Fruit fly (Drosophila melanogaster) whole organism, embryonic: ENCODE results near the gene Fbp1.

ENCODE experiments used
- ATbp ChIP-seq: fragments of 200-800 bp; sonication (Bioruptor generic); optimal IDR thresholded peaks from 2 replicates; lab custom pipeline; 2017; ENCODE audit warnings: missing biosample characterization, mild to moderate bottlenecking, missing genetic modification characterization, missing genetic modification reagents
- Abd-B ChIP-seq: fragments of 200-800 bp; sonication (Bioruptor generic); optimal IDR thresholded peaks from 2 replicates; lab custom pipeline; 2018; ENCODE audit warnings: missing biosample characterization, mild to moderate bottlenecking, missing genetic modification characterization, moderate library complexity
- Bgb ChIP-seq: fragments of 200-800 bp; sonication (Bioruptor generic); IDR thresholded peaks from 2 replicates; pipeline ENCODE4 v1.3.6; 2022; ENCODE audit warnings: missing biosample characterization, missing genetic modification characterization; ENCODE audit not compliant: partially characterized antibody
- Bteb2 ChIP-seq: fragments of 200-800 bp; sonication (Bioruptor generic); optimal IDR thresholded peaks from 2 replicates; lab custom pipeline; 2016; ENCODE audit warnings: missing biosample characterization, missing genetic modification characterization
- CG10543 ChIP-seq: fragments of 200-800 bp; sonication (Bioruptor generic); optimal IDR thresholded peaks from 3 replicates; lab custom pipeline; 2017; ENCODE audit warnings: missing biosample characterization, mild to moderate bottlenecking, missing genetic modification characterization, moderate library complexity
- CG11093 ChIP-seq: fragments of 200-800 bp; sonication (Bioruptor generic); IDR thresholded peaks from 3 replicates; pipeline ENCODE4 v1.3.6; 2022; ENCODE audit warnings: missing biosample characterization, missing genetic modification characterization
- CG11456 ChIP-seq: fragments of 200-800 bp; sonication (Bioruptor generic); IDR thresholded peaks from 3 replicates; pipeline ENCODE4 v1.3.6; 2022; ENCODE audit warnings: missing biosample characterization, missing genetic modification characterization
- CG11723 ChIP-seq: fragments of 200-800 bp; sonication (Bioruptor generic); optimal IDR thresholded peaks from 2 replicates; lab custom pipeline; 2017; ENCODE audit warnings: missing biosample characterization, mild to moderate bottlenecking, missing genetic modification characterization
- CG14710 ChIP-seq: fragments of 200-800 bp; sonication (Bioruptor generic); optimal IDR thresholded peaks from 3 replicates; lab custom pipeline; 2019; ENCODE audit warnings: missing biosample characterization, mild to moderate bottlenecking, missing genetic modification characterization, moderate library complexity
- CG15601 ChIP-seq: fragments of 200-800 bp; sonication (Bioruptor generic); optimal IDR thresholded peaks from 3 replicates; lab custom pipeline; 2019; ENCODE audit warnings: missing biosample characterization, mild to moderate bottlenecking, missing genetic modification characterization, moderate library complexity
- CG16779 ChIP-seq: fragments of 200-800 bp; sonication (Bioruptor generic); IDR thresholded peaks from 2 replicates; pipeline ENCODE4 v1.3.6; 2022; ENCODE audit warnings: missing biosample characterization, missing genetic modification characterization
- CG17802 ChIP-seq: fragments of 200-800 bp; sonication (Bioruptor generic); optimal IDR thresholded peaks from 2 replicates; lab custom pipeline; 2018; ENCODE audit warnings: missing biosample characterization, mild to moderate bottlenecking, missing genetic modification characterization, moderate library complexity
- CG1792 ChIP-seq: fragments of 200-800 bp; sonication (Bioruptor generic); optimal IDR thresholded peaks from 2 replicates; lab custom pipeline; 2016; ENCODE audit warnings: missing biosample characterization, missing genetic modification characterization
- CG1832 ChIP-seq: fragments of 200-800 bp; sonication (Bioruptor generic); optimal IDR thresholded peaks from 2 replicates; lab custom pipeline; 2017; ENCODE audit warnings: missing biosample characterization, mild to moderate bottlenecking, missing genetic modification characterization, inconsistent platforms
- CG2199 ChIP-seq: fragments of 200-800 bp; sonication (Bioruptor generic); IDR thresholded peaks from 3 replicates; pipeline ENCODE4 v1.3.6; 2022; ENCODE audit warnings: missing biosample characterization, missing genetic modification characterization
- CG33557 ChIP-seq: fragments of 200-800 bp; sonication (Bioruptor generic); optimal IDR thresholded peaks from 2 replicates; lab custom pipeline; 2019; ENCODE audit warnings: missing biosample characterization, mild to moderate bottlenecking, missing genetic modification characterization, moderate library complexity
- CG34422 ChIP-seq: fragments of 200-800 bp; sonication (Bioruptor generic); IDR thresholded peaks from 3 replicates; pipeline ENCODE4 v1.3.6; 2022; ENCODE audit warnings: missing biosample characterization, missing genetic modification characterization
- CG7372 ChIP-seq: fragments of 200-800 bp; sonication (Bioruptor generic); IDR thresholded peaks from 2 replicates; pipeline ENCODE4 v1.3.6; 2022; ENCODE audit warnings: missing biosample characterization, missing genetic modification characterization
- CG7963 ChIP-seq: fragments of 200-800 bp; sonication (Bioruptor generic); IDR thresholded peaks from 3 replicates; pipeline ENCODE4 v1.3.6; 2022; ENCODE audit warnings: missing biosample characterization, missing genetic modification characterization; ENCODE audit not compliant: partially characterized antibody
- CG8089 ChIP-seq: fragments of 200-800 bp; sonication (Bioruptor generic); optimal IDR thresholded peaks from 3 replicates; lab custom pipeline; 2016; ENCODE audit warnings: missing biosample characterization, missing genetic modification characterization
- CG8478 ChIP-seq: fragments of >200 bp; optimal IDR thresholded peaks from 2 replicates; lab custom pipeline; 2018
- Elba2 ChIP-seq: fragments of 200-800 bp; sonication (Bioruptor generic); optimal IDR thresholded peaks from 3 replicates; lab custom pipeline; 2016; ENCODE audit warnings: missing biosample characterization, missing genetic modification characterization
- Ets65A ChIP-seq: fragments of 200-800 bp; sonication (Bioruptor generic); peaks from one replicate; lab custom pipeline; 2016; ENCODE audit warnings: missing biosample characterization, missing genetic modification characterization
- Fer1 ChIP-seq: fragments of 200-800 bp; sonication (Bioruptor generic); optimal IDR thresholded peaks from 2 replicates; lab custom pipeline; 2017; ENCODE audit warnings: missing biosample characterization, mild to moderate bottlenecking, missing genetic modification characterization
- HmgD ChIP-seq: fragments of 200-800 bp; sonication (Bioruptor generic); optimal IDR thresholded peaks from 3 replicates; lab custom pipeline; 2016; ENCODE audit warnings: missing biosample characterization, missing genetic modification characterization
- HmgZ ChIP-seq: fragments of 200-800 bp; sonication (Bioruptor generic); optimal IDR thresholded peaks from 2 replicates; lab custom pipeline; 2018; ENCODE audit warnings: missing biosample characterization, mild to moderate bottlenecking, missing genetic modification characterization
- Hr3 ChIP-seq: fragments of 200-800 bp; sonication (Bioruptor generic); optimal IDR thresholded peaks from 3 replicates; lab custom pipeline; 2016; ENCODE audit warnings: missing biosample characterization, missing genetic modification characterization
- Hr78 ChIP-seq, 2 experiments: fragments of 200-800 bp in 1 of 2; fragments of >200 bp in 1 of 2; sonication (Bioruptor generic) in 1 of 2; optimal IDR thresholded peaks; 2 replicates each; lab custom pipeline; 2017 to 2019; ENCODE audit warnings: missing biosample characterization in 2 of 2, missing genetic modification characterization in 2 of 2, mild to moderate bottlenecking in 1 of 2, moderate library complexity in 1 of 2
- Med ChIP-seq: fragments of 200-800 bp; sonication (Bioruptor generic); peaks from one replicate; lab custom pipeline; 2016; ENCODE audit warnings: missing biosample characterization, missing genetic modification characterization, mild to moderate bottlenecking, inconsistent platforms, moderate library complexity
- NC2β ChIP-seq: fragments of 200-800 bp; sonication (Bioruptor generic); optimal IDR thresholded peaks from 2 replicates; lab custom pipeline; 2016; ENCODE audit warnings: missing biosample characterization, missing genetic modification characterization
- Nf-YB ChIP-seq: fragments of 200-800 bp; sonication (Bioruptor generic); optimal IDR thresholded peaks from 3 replicates; lab custom pipeline; 2019; ENCODE audit warnings: missing biosample characterization, mild to moderate bottlenecking, missing genetic modification characterization, moderate library complexity
- Oaz ChIP-seq: fragments of 200-800 bp; sonication (Bioruptor generic); IDR thresholded peaks from 2 replicates; pipeline ENCODE4 v1.3.6; 2022; ENCODE audit warnings: missing biosample characterization, missing genetic modification characterization
- Sox102F ChIP-seq: fragments of 200-800 bp; sonication (Bioruptor generic); optimal IDR thresholded peaks from 2 replicates; lab custom pipeline; 2018; ENCODE audit warnings: missing biosample characterization, mild to moderate bottlenecking, missing genetic modification characterization, moderate library complexity
- da ChIP-seq: fragments of 200-800 bp; sonication (Bioruptor generic); optimal IDR thresholded peaks from 2 replicates; lab custom pipeline; 2016; ENCODE audit warnings: missing biosample characterization, missing genetic modification characterization
- en ChIP-seq: fragments of 200-800 bp; sonication (Bioruptor generic); optimal IDR thresholded peaks from 2 replicates; lab custom pipeline; 2016; ENCODE audit warnings: missing biosample characterization, missing genetic modification characterization
- gfzf ChIP-seq: fragments of 200-800 bp; sonication (Bioruptor generic); optimal IDR thresholded peaks from 2 replicates; lab custom pipeline; 2016; ENCODE audit warnings: missing biosample characterization, mild to moderate bottlenecking, missing genetic modification characterization, moderate library complexity
- gsb ChIP-seq: fragments of 200-800 bp; sonication (Bioruptor generic); IDR thresholded peaks from 2 replicates; pipeline ENCODE4 v1.3.6; 2022; ENCODE audit warnings: missing biosample characterization, missing genetic modification characterization
- ind ChIP-seq: fragments of 200-800 bp; sonication (Bioruptor generic); optimal IDR thresholded peaks from 3 replicates; lab custom pipeline; 2016; ENCODE audit warnings: missing biosample characterization, missing genetic modification characterization
- kay ChIP-seq: fragments of 200-800 bp; sonication (Bioruptor generic); optimal IDR thresholded peaks from 2 replicates; lab custom pipeline; 2016; ENCODE audit warnings: missing biosample characterization, missing genetic modification characterization
- ken ChIP-seq: fragments of 200-800 bp; sonication (Bioruptor generic); IDR thresholded peaks from 3 replicates; pipeline ENCODE4 v1.3.6; 2022; ENCODE audit warnings: missing biosample characterization, missing genetic modification characterization
- maf-S ChIP-seq: fragments of 200-800 bp; sonication (Bioruptor generic); optimal IDR thresholded peaks from 2 replicates; lab custom pipeline; 2016; ENCODE audit warnings: missing biosample characterization, missing genetic modification characterization
- p53 ChIP-seq: fragments of 200-800 bp; sonication (Bioruptor generic); optimal IDR thresholded peaks from 2 replicates; lab custom pipeline; 2016; ENCODE audit warnings: missing biosample characterization, missing genetic modification characterization
- sens ChIP-seq: fragments of 200-800 bp; sonication (Bioruptor generic); peaks from one replicate; lab custom pipeline; 2016; ENCODE audit warnings: missing biosample characterization, missing genetic modification characterization
- shn ChIP-seq: fragments of 200-800 bp; sonication (Bioruptor generic); optimal IDR thresholded peaks from 3 replicates; lab custom pipeline; 2016; ENCODE audit warnings: missing biosample characterization, missing genetic modification characterization
- slp2 ChIP-seq: fragments of 200-800 bp; sonication (Bioruptor generic); optimal IDR thresholded peaks from 2 replicates; lab custom pipeline; 2016; ENCODE audit warnings: missing biosample characterization, missing genetic modification characterization
- sob ChIP-seq: fragments of 200-800 bp; sonication (Bioruptor generic); IDR thresholded peaks from 2 replicates; pipeline ENCODE4 v1.3.6; 2022; ENCODE audit warnings: missing biosample characterization, missing genetic modification characterization
- stc ChIP-seq: fragments of 200-800 bp; sonication (Bioruptor generic); IDR thresholded peaks from 2 replicates; pipeline ENCODE4 v1.3.6; 2022; ENCODE audit warnings: missing biosample characterization, missing genetic modification characterization
- tll ChIP-seq, 2 experiments: fragments of 200-800 bp in 1 of 2; fragments of >200 bp in 1 of 2; sonication (Bioruptor generic) in 1 of 2; optimal IDR thresholded peaks; 2 replicates each; lab custom pipeline; 2017 to 2019; ENCODE audit warnings: missing biosample characterization in 2 of 2, missing genetic modification characterization in 2 of 2, mild to moderate bottlenecking in 1 of 2, moderate library complexity in 1 of 2

Fbp1 gene

DNA sequence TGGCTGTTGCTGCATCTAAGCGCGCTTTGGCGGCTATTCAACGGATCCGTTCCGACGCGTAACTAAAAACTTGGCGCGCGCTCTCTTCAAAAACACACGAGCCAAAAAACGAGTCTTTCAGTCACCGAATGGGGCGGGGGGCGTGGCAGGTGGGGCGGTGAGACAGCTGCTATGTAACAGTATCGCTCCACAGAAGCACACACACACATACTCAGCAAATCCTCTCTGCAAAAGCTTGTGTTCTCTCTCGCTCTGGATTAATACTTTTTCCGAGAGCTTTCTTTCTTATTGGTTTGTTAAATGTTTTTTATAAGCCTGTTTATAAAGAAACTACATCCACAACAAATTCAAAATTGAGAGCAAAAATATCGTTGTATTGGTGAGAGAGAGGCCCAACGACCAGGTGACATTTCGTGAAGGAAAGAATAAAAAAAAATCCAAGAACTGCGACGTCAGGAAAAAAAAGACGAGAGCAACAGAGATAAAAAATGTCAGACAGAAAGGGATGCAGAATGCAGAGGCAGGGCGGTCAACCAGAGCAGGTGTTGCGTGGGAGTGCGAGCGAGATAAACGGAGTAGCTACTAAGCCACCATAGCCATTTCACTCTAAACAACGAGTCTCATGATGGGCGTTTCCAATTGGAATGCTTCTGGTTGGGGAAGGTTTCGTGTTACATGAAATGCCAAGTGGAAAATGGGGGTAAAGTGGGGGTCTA, 33.6 kb upstream of the Fbp1 start, which contains the start of gene Sox21b (continued):
- no peak for TF ChIP-seq CG7963 (GFP tag; lab: Robert Waterston, UW)
- TF ChIP-seq CG11456 (GFP tag; lab: Robert Waterston, UW) = no peak
- TF ChIP-seq CG1792 = no peak
- TF ChIP-seq CG2199 = peak; percentile 85; the same call in 2 of the 3 replicates
- peak; percentile 78 for TF ChIP-seq sens (GFP tag; lab: Kevin White, UChicago)
- no peak for TF ChIP-seq CG34422
- TF ChIP-seq CG8478 (lab: Kevin White, UChicago) = peak; percentile 97
- no peak for TF ChIP-seq p53
- TF ChIP-seq ind (GFP tag; lab: Kevin White, UChicago) = no peak
- TF ChIP-seq CG8089 = no peak
- no peak for TF ChIP-seq gsb (GFP tag; lab: Robert Waterston, UW)
- TF ChIP-seq Bteb2 (GFP tag; lab: Kevin White, UChicago) = no peak
- TF ChIP-seq Sox102F (GFP tag; lab: Kevin White, UChicago) = no peak
- no peak for TF ChIP-seq en
- no peak for TF ChIP-seq CG14710 (tag; lab: Kevin White, UChicago)
- no peak for TF ChIP-seq CG7372 (GFP tag; lab: Robert Waterston, UW)
- no peak for TF ChIP-seq CG11093
- no peak for TF ChIP-seq ken (GFP tag; lab: Robert Waterston, UW)
- TF ChIP-seq da = peak; percentile 56
- TF ChIP-seq Bgb (GFP tag; lab: Robert Waterston, UW) = peak; percentile 38; the same call in 1 of the 2 replicates
- TF ChIP-seq tll (GFP tag; optimal IDR thresholded peaks at IDR 0.05; lab: Kevin White, UChicago) = peak; percentile 10 to 29
- no peak for TF ChIP-seq stc (GFP tag; lab: Robert Waterston, UW)

DNA sequence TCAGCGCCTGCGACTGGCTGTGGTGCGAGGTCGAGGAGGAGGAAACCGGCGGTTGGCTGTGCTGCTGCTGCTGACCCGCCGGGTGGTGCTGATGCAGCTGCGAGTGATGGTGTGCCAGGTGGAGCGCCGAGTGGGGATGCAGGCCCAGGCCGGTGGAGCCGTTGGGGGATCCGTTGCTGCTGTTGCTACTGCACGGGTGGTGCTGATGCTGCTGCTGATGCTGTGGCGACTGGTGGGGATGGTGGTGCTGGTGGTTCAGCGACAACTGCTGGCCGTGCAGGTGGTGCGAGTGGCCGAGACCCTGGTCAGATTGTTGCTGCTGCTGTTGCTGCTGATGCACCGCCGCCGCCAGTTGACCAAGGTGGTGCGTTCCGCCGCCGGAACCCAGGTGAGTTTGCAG, 27.8 kb upstream of the Fbp1 start:
- TF ChIP-seq Hr78 (GFP tag; optimal IDR thresholded peaks at IDR 0.05; lab: Kevin White, UChicago) (no peak), Fer1 (GFP tag; lab: Kevin White, UChicago) (no peak), Nf-YB (GFP tag; lab: Kevin White, UChicago) (peak; percentile 11), Hr3 (GFP tag; lab: Kevin White, UChicago) (no peak), CG1832 (GFP tag; lab: Kevin White, UChicago) (no peak), NC2β (GFP tag; lab: Kevin White, UChicago) (no peak), maf-S (GFP tag; lab: Kevin White, UChicago) (no peak), Med (GFP tag; lab: Kevin White, UChicago) (peak; percentile 11), CG10543 (GFP tag; lab: Kevin White, UChicago) (no peak), CG8478 (lab: Kevin White, UChicago) (peak; percentile 46), HmgD (GFP tag; lab: Kevin White, UChicago) (no peak), Oaz (GFP tag; lab: Robert Waterston, UW) (no peak), HmgZ (no peak), Elba2 (no peak), kay (no peak), sob (GFP tag; lab: Robert Waterston, UW) (no peak), shn (GFP tag; lab: Kevin White, UChicago) (no peak), CG33557 (GFP tag; lab: Kevin White, UChicago) (no peak), slp2 (no peak), CG11723 (GFP tag; lab: Kevin White, UChicago) (no peak), ATbp (GFP tag; lab: Kevin White, UChicago) (no peak), CG15601 (tag; lab: Kevin White, UChicago) (no peak), Ets65A (GFP tag; lab: Kevin White, UChicago) (peak; percentile 66), Abd-B (GFP tag; lab: Kevin White, UChicago) (no peak), CG7963 (GFP tag; lab: Robert Waterston, UW) (no peak), CG17802 (tag; lab: Kevin White, UChicago) (no peak), CG16779 (GFP tag; lab: Robert Waterston, UW) (no peak), gfzf (GFP tag; lab: Kevin White, UChicago) (no peak)
